Worm (Caenorhabditis elegans) whole organism, mixed stage, embryonic: ENCODE data around the gene str-231.
A peak's percentile ranks its signal among the peaks of the same experiment; 100 is the strongest.

Experiments used
- M03D4.4 ChIP-seq: sonication (generic microtip); optimal IDR thresholded peaks from 2 replicates; lab custom pipeline; 2017; ENCODE audit warnings: mild to moderate bottlenecking, missing genetic modification characterization, missing compliant biosample characterization
- blmp-1 ChIP-seq: fragments of 150-350 bp; optimal IDR thresholded peaks from 2 replicates; lab custom pipeline; 2014; ENCODE audit warnings: missing biosample characterization, missing genetic modification characterization
- ceh-39 ChIP-seq: fragments of 150-350 bp; optimal IDR thresholded peaks from 2 replicates; lab custom pipeline; 2014; ENCODE audit warnings: missing biosample characterization, missing genetic modification characterization
- ceh-43 ChIP-seq: fragments of 200-800 bp; sonication (Bioruptor generic); optimal IDR thresholded peaks from 2 replicates; lab custom pipeline; 2018; ENCODE audit warnings: mild to moderate bottlenecking, missing genetic modification characterization, moderate library complexity, missing compliant biosample characterization
- ceh-83 ChIP-seq: fragments of 200-800 bp; sonication (Bioruptor generic); optimal IDR thresholded peaks from 2 replicates; lab custom pipeline; 2018; ENCODE audit warnings: mild to moderate bottlenecking, missing genetic modification characterization, missing compliant biosample characterization
- ces-1 ChIP-seq: fragments of 150-350 bp; optimal IDR thresholded peaks from 2 replicates; lab custom pipeline; 2014; ENCODE audit warnings: missing biosample characterization, missing genetic modification reagents, missing genetic modification characterization
- cnd-1 ChIP-seq: fragments of 200-800 bp; sonication (Bioruptor generic); optimal IDR thresholded peaks from 2 replicates; lab custom pipeline; 2018; ENCODE audit warnings: mild to moderate bottlenecking, missing genetic modification characterization, missing compliant biosample characterization
- drap-1 ChIP-seq: fragments of 200-800 bp; sonication (Bioruptor generic); optimal IDR thresholded peaks from 3 replicates; lab custom pipeline; 2018; ENCODE audit warnings: mild to moderate bottlenecking, missing genetic modification characterization, missing compliant biosample characterization
- elt-3 ChIP-seq: fragments of 150-350 bp; optimal IDR thresholded peaks from 2 replicates; lab custom pipeline; 2014; ENCODE audit warnings: missing biosample characterization, missing genetic modification characterization
- flh-1 ChIP-seq: fragments of 200-800 bp; sonication (Bioruptor generic); optimal IDR thresholded peaks from 2 replicates; lab custom pipeline; 2018; ENCODE audit warnings: mild to moderate bottlenecking, missing genetic modification characterization, moderate library complexity, missing compliant biosample characterization
- ham-2 ChIP-seq: fragments of 200-800 bp; sonication (Bioruptor generic); optimal IDR thresholded peaks from 2 replicates; lab custom pipeline; 2018; ENCODE audit warnings: mild to moderate bottlenecking, missing genetic modification characterization, missing compliant biosample characterization
- hlh-1 ChIP-seq: fragments of 150-350 bp; optimal IDR thresholded peaks from 2 replicates; lab custom pipeline; 2014; ENCODE audit warnings: missing biosample characterization, missing genetic modification reagents, missing genetic modification characterization
- lin-13 ChIP-seq: fragments of 150-350 bp; optimal IDR thresholded peaks from 2 replicates; lab custom pipeline; 2014; ENCODE audit warnings: missing biosample characterization, missing genetic modification characterization
- lin-32 ChIP-seq: fragments of 200-800 bp; sonication (Bioruptor generic); optimal IDR thresholded peaks from 2 replicates; lab custom pipeline; 2018; ENCODE audit warnings: mild to moderate bottlenecking, missing genetic modification characterization, missing compliant biosample characterization
- lsy-2 ChIP-seq: fragments of 150-350 bp; optimal IDR thresholded peaks from 2 replicates; lab custom pipeline; 2014; ENCODE audit warnings: missing biosample characterization, missing genetic modification characterization
- mab-5 ChIP-seq: fragments of 150-350 bp; optimal IDR thresholded peaks from 2 replicates; lab custom pipeline; 2014; ENCODE audit warnings: missing biosample characterization, missing genetic modification characterization
- mep-1 ChIP-seq: fragments of 150-350 bp; optimal IDR thresholded peaks from 2 replicates; lab custom pipeline; 2017; ENCODE audit warnings: missing biosample characterization, missing genetic modification reagents, missing genetic modification characterization, inconsistent platforms
- nhr-12 ChIP-seq: fragments of 150-350 bp; optimal IDR thresholded peaks from 2 replicates; lab custom pipeline; 2014; ENCODE audit warnings: missing biosample characterization, missing genetic modification characterization
- nhr-2 ChIP-seq: fragments of 150-350 bp; optimal IDR thresholded peaks from 2 replicates; lab custom pipeline; 2014; ENCODE audit warnings: missing biosample characterization, missing genetic modification characterization
- nhr-28 ChIP-seq: fragments of 150-350 bp; optimal IDR thresholded peaks from 2 replicates; lab custom pipeline; 2014; ENCODE audit warnings: missing biosample characterization, missing genetic modification characterization
- nhr-76 ChIP-seq: sonication (generic microtip); optimal IDR thresholded peaks from 2 replicates; lab custom pipeline; 2017; ENCODE audit warnings: missing biosample characterization, missing genetic modification characterization
- pha-4 ChIP-seq: fragments of 150-350 bp; optimal IDR thresholded peaks from 2 replicates; lab custom pipeline; 2018; ENCODE audit warnings: missing biosample characterization, missing genetic modification reagents, missing genetic modification characterization
- sem-2 ChIP-seq: fragments of 200-800 bp; sonication (Bioruptor generic); optimal IDR thresholded peaks from 2 replicates; lab custom pipeline; 2018; ENCODE audit warnings: mild to moderate bottlenecking, missing genetic modification characterization, missing compliant biosample characterization
- snpc-4 ChIP-seq: fragments of 150-350 bp; optimal IDR thresholded peaks from 2 replicates; lab custom pipeline; 2014; ENCODE audit warnings: missing biosample characterization, missing genetic modification characterization
- sptf-1 ChIP-seq: sonication (generic microtip); optimal IDR thresholded peaks from 2 replicates; lab custom pipeline; 2017; ENCODE audit warnings: mild to moderate bottlenecking, missing genetic modification characterization, moderate library complexity, missing compliant biosample characterization
- tbx-8 ChIP-seq: fragments of 200-800 bp; sonication (Bioruptor generic); optimal IDR thresholded peaks from 2 replicates; lab custom pipeline; 2018; ENCODE audit warnings: mild to moderate bottlenecking, missing genetic modification characterization, moderate library complexity, missing compliant biosample characterization
- unc-39 ChIP-seq: fragments of 150-350 bp; optimal IDR thresholded peaks from 2 replicates; lab custom pipeline; 2014; ENCODE audit warnings: missing biosample characterization, missing genetic modification characterization
- unc-62 ChIP-seq: fragments of 150-350 bp; optimal IDR thresholded peaks from 2 replicates; lab custom pipeline; 2014; ENCODE audit warnings: missing biosample characterization, missing genetic modification reagents, missing genetic modification characterization
- zip-8 ChIP-seq: fragments of 150-350 bp; optimal IDR thresholded peaks from 2 replicates; lab custom pipeline; 2014; ENCODE audit warnings: missing biosample characterization, missing genetic modification characterization
- ztf-11 ChIP-seq: fragments of 150-350 bp; optimal IDR thresholded peaks from 2 replicates; lab custom pipeline; 2014; ENCODE audit warnings: missing biosample characterization, missing genetic modification characterization

The str-231 gene

ce11 chrV:16041412-16041811 is 34.0 kb upstream of the str-231 start:
- TF ChIP-seq ceh-39 (tag; lab: Kevin White, UChicago): peak; percentile 11
- peak; percentile 94 for TF ChIP-seq zip-8
- TF ChIP-seq blmp-1 (tag; lab: Kevin White, UChicago): no peak

DNA sequence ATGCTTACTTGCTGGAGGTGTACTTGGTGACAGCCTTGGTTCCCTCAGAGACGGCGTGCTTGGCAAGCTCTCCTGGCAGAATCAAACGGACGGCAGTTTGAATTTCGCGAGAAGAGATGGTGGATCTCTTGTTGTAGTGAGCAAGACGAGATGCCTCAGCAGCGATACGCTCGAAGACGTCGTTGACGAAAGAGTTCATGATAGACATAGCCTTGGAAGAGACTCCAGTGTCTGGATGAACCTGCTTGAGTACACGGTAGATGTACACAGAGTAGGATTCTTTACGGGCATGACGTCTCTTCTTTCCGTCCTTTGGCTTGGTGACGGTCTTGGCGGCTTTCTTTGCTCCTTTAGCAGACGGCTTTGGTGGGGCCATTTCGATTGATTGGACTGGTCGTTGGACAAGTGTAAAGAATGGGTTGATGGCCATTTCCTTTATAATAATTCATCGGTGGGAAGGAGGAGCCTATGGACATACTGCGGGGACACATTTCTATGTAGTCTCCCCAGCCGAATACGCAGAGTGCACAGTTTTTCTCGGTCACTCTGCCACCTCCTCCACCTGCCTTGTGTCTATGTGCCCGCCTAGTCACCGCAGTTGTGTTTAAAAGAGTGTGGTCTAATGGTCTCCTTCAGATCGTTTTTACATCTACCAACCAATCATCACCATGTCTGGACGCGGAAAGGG is 32.9 kb upstream of the str-231 start, which contains the start of the genes his-4 and his-3:
Gene his-4, minus strand, starts transcription at position 376 of the 688 bp plus-strand sequence.
Gene his-3, plus strand, starts transcription at position 669 of the 688 bp plus-strand sequence.
- TF ChIP-seq nhr-2 (peak; percentile 62), lsy-2 (tag; lab: Kevin White, UChicago) (peak; percentile 43), ceh-39 (tag; lab: Kevin White, UChicago) (peak; percentile 86), mep-1 (peak; percentile 57), ztf-11 (tag; lab: Kevin White, UChicago) (peak; percentile 94), drap-1 (peak; percentile 81), lin-13 (tag; lab: Kevin White, UChicago) (peak; percentile 96), cnd-1 (peak; percentile 86), zip-8 (peak; percentile 32), sptf-1 (tag; lab: Kevin White, UChicago) (peak; percentile 24), unc-62 (GFP tag; lab: Kevin White, UChicago) (peak; percentile 13), M03D4.4 (tag; lab: Kevin White, UChicago) (peak; percentile 26), pha-4 (tag; lab: Kevin White, UChicago) (peak; percentile 87)
- TF ChIP-seq, all 35 proteins: peak for 13; not testable (repeated sequence) for 22

DNA sequence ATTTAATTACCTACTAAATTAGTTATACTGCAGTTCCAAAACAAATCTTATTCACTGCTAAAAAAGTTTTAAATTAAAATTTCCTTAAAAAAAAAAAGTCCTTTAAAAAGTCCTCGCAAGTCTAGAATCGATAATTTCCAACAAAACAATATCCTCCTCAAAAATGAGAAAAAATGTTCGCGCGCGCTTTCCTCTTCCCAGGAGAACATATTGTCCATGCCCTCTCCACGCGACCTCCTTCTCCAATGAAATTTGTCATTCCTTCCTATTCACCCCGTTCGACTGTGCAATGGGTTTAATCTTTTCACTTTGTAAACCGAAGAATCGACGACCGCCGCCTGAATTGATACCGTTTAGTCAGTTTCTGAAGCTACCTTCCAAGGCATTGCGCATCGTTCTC is 28.8 kb upstream of the str-231 start, which contains the start of gene T10C6.10:
Gene T10C6.10, plus strand, starts transcription at position 248 of the 400 bp plus-strand sequence.
- TF ChIP-seq mep-1: no peak
- TF ChIP-seq nhr-28 (tag; lab: Kevin White, UChicago): no peak
- TF ChIP-seq tbx-8 (GFP tag; lab: Kevin White, UChicago): no peak
- no peak for TF ChIP-seq nhr-12 (tag; lab: Kevin White, UChicago)
- TF ChIP-seq flh-1 (GFP tag; lab: Kevin White, UChicago): no peak
- no peak for TF ChIP-seq hlh-1 (tag; lab: Kevin White, UChicago)

ce11 chrV:16033491-16033890 is 26.1 kb upstream of the str-231 start:
- TF ChIP-seq flh-1 (GFP tag; lab: Kevin White, UChicago) (no peak), elt-3 (no peak), ztf-11 (tag; lab: Kevin White, UChicago) (no peak), M03D4.4 (tag; lab: Kevin White, UChicago) (no peak), ceh-83 (GFP tag; lab: Kevin White, UChicago) (no peak), nhr-28 (tag; lab: Kevin White, UChicago) (no peak), nhr-12 (tag; lab: Kevin White, UChicago) (no peak), ham-2 (GFP tag; lab: Kevin White, UChicago) (no peak), mep-1 (no peak), zip-8 (no peak), ceh-39 (tag; lab: Kevin White, UChicago) (no peak), unc-62 (GFP tag; lab: Kevin White, UChicago) (no peak), sem-2 (GFP tag; lab: Kevin White, UChicago) (no peak), unc-39 (tag; lab: Kevin White, UChicago) (no peak), mab-5 (tag; lab: Kevin White, UChicago) (no peak), ces-1 (GFP tag; lab: Kevin White, UChicago) (no peak), snpc-4 (tag; lab: Kevin White, UChicago) (no peak), lin-32 (GFP tag; lab: Kevin White, UChicago) (no peak), ceh-43 (GFP tag; lab: Kevin White, UChicago) (no peak), hlh-1 (tag; lab: Kevin White, UChicago) (no peak)
- TF ChIP-seq, all 35 proteins: peak for 0

DNA sequence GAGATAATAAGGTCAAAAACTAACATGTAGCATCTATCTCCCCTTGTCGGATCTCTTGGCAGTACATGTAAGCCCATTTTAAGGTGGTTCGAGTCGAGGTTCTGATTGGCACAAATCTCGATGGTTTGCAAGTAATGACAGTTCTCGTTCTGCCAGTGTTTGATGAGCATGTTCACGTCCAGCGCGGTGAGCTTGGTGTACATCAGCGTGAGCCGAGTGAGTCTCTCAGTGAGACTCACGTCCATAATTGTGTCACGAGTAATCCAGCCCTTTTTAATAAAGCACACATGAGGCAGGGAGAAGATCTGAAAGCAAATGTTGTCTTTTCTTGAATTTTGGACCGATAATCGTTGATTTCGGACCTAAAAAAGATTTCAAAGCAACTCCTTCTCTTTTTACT is 25.4 kb upstream of the str-231 start, which contains the start of gene T10C6.16:
Gene T10C6.16, minus strand, starts transcription at position 245 of the 400 bp plus-strand sequence.
- TF ChIP-seq nhr-76 (no peak), ceh-39 (tag; lab: Kevin White, UChicago) (no peak), nhr-2 (no peak)
